Worm (Caenorhabditis elegans): ENCODE results near the gene gld-3.

Gene gld-3

DNA sequence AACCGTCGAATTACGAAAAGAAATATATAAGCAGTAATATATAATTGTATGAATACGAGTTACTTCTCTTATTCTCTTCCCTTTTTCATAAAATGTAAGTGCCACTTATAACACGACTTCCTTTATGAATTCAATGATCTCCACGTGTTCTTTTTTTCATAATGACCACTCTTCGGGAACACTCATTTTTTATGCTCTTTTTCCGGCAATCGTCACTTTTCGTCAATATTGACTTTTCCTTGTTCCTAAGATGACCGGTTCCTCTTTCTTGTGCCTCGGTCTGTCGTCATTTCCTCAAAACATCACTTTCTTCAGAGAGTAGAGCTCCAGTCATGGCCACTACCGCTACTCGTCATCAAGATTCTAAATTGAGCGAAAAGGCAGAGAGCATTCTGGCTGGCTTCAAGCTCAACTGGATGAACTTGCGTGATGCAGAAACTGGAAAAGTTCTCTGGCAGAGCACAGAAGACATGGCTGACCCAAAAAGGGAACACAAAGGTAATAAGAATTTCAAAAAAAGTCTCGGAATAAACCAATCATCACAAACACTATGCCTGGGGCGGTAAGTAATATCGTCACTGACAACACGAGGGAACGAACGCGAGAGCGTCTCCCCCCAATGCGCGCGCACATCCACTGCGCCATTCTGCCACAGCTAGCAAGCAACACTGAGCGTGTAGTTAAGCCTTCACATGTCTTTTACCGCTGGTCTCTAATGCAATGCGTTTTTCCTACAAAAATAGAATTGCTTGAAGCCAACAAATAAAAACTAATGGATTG is 51.2 kb downstream of the gld-3 start, which contains the start of gene pdl-1 (continued):
- TF ChIP-seq cebp-1 (GFP tag; IDR thresholded peaks at IDR 0.05) (no peak), cebp-1 (tag; optimal IDR thresholded peaks at IDR 0.05) (peak; percentile 80), Y53F4B.3 (GFP tag; IDR thresholded peaks at IDR 0.05) (peak; percentile 68; the same call in 1 of the 2 replicates), ama-1 (optimal IDR thresholded peaks at IDR 0.05) (no peak), ama-1 (GFP tag; optimal IDR thresholded peaks at IDR 0.05) (peak; percentile 87 to 93), atf-7 (tag; optimal IDR thresholded peaks at IDR 0.05) (peak; percentile 85), F57A8.1 (GFP tag; optimal IDR thresholded peaks at IDR 0.05) (peak; percentile 46), Y56A3A.18 (GFP tag; IDR thresholded peaks at IDR 0.05) (peak; percentile 91), ztf-22 (GFP tag; optimal IDR thresholded peaks at IDR 0.05) (peak; percentile 44), snpc-1.1 (tag; optimal IDR thresholded peaks at IDR 0.05; ENCODE audit: insufficient read depth) (peak; percentile 59), zfh-2 (GFP tag; conservative IDR thresholded peaks at IDR 0.05) (no peak; the same call in 1 of the 2 replicates)

DNA sequence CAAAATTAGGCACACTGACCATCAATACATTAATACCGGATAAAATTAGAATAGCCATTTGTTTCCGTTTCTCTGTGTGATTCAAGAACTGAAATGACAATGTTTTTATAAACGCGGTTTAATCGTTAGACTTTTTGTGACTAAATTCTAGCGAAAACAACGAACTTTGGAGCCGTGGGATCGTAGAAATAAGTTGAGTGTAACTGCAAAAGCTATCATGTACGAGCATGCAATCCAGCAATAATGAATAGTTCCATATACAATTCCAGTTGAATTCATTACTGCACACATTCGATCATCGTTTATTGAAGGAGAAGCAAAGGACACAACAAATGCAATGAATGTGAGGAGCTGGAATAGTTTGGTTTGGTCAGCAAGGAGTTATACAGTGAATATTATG is 53.7 kb downstream of the gld-3 start:
- TF ChIP-seq ceh-100 (GFP tag; IDR thresholded peaks at IDR 0.05) = no peak
- TF ChIP-seq snpc-4 (GFP tag; optimal IDR thresholded peaks at IDR 0.05) = no peak
- no peak for TF ChIP-seq snpc-4 (tag; optimal IDR thresholded peaks at IDR 0.05)
- no peak for TF ChIP-seq nfya-2 (GFP tag; IDR thresholded peaks at IDR 0.05)
- no peak for TF ChIP-seq lin-54 (GFP tag; optimal IDR thresholded peaks at IDR 0.05)
- TF ChIP-seq F23B12.7 (tag; optimal IDR thresholded peaks at IDR 0.05; ENCODE audit: insufficient read depth) = no peak

ce11 chrII:7187110-7187509 is 54.7 kb downstream of the gld-3 start, which contains the start of gene C27H5.6:
Gene C27H5.6, minus strand, starts transcription at chrII:7187210.
- TF ChIP-seq B0019.2 (GFP tag; conservative IDR thresholded peaks at IDR 0.05) (no peak), K11D2.4 (GFP tag; IDR thresholded peaks at IDR 0.05) (no peak), madf-8 (GFP tag; conservative IDR thresholded peaks at IDR 0.05) (no peak), lin-54 (GFP tag; optimal IDR thresholded peaks at IDR 0.05) (no peak), C06A6.2 (GFP tag; conservative IDR thresholded peaks at IDR 0.05) (no peak), ztf-6 (GFP tag; IDR thresholded peaks at IDR 0.05) (no peak), F55B11.4 (tag; optimal IDR thresholded peaks at IDR 0.05; ENCODE audit: borderline replicate concordance, insufficient read depth) (no peak), madf-10 (tag; optimal IDR thresholded peaks at IDR 0.05) (no peak), T26A5.8 (tag; optimal IDR thresholded peaks at IDR 0.05) (no peak), atf-7 (tag; optimal IDR thresholded peaks at IDR 0.05) (no peak), tlf-1 (GFP tag; optimal IDR thresholded peaks at IDR 0.05) (no peak), Y95B8A.8 (GFP tag; IDR thresholded peaks at IDR 0.05) (no peak), Y56A3A.18 (GFP tag; IDR thresholded peaks at IDR 0.05) (no peak), pha-4 (tag; optimal IDR thresholded peaks at IDR 0.05) (no peak), nhr-80 (tag; optimal IDR thresholded peaks at IDR 0.05) (no peak), tbx-9 (tag; optimal IDR thresholded peaks at IDR 0.05; ENCODE audit: borderline replicate concordance) (no peak), zim-3 (tag; optimal IDR thresholded peaks at IDR 0.05) (no peak)

Measured in whole organism, young adult.